Worm (Caenorhabditis elegans) whole organism, L1 larva: ENCODE measurements around the gene R102.11.

ENCODE experiments used
- aly-2 ChIP-seq: fragments of 150-350 bp; optimal IDR thresholded peaks from 2 replicates; lab custom pipeline; 2014; ENCODE audit warnings: missing biosample characterization, missing genetic modification characterization
- ama-1 ChIP-seq: fragments of 150-350 bp; optimal IDR thresholded peaks from 2 replicates; lab custom pipeline; 2014
- ceh-63 ChIP-seq: fragments of 200-800 bp; sonication (Bioruptor generic); optimal IDR thresholded peaks from 2 replicates; lab custom pipeline; 2018; ENCODE audit warnings: mild to moderate bottlenecking, missing genetic modification characterization, missing compliant biosample characterization
- egl-13 ChIP-seq: sonication (generic microtip); optimal IDR thresholded peaks from 2 replicates; lab custom pipeline; 2016; ENCODE audit warnings: missing genotype, missing genetic modification reagents, missing genetic modification characterization, missing compliant biosample characterization
- egl-27 ChIP-seq, 2 experiments: fragments of 150-350 bp in 1 of 2; sonication (generic microtip); optimal IDR thresholded peaks; 3 replicates each; lab custom pipeline; 2017 to 2018; ENCODE audit warnings: missing biosample characterization in 2 of 2, missing genetic modification characterization in 2 of 2, missing genetic modification reagents in 2 of 2
- hpl-2 ChIP-seq: fragments of 150-350 bp; optimal IDR thresholded peaks from 2 replicates; lab custom pipeline; 2014; ENCODE audit warnings: missing biosample characterization, missing genetic modification reagents, missing genetic modification characterization
- irx-1 ChIP-seq: sonication (generic microtip); optimal IDR thresholded peaks from 2 replicates; lab custom pipeline; 2016; ENCODE audit warnings: missing genetic modification characterization, missing compliant biosample characterization
- lin-35 ChIP-seq, 2 experiments: fragments of 150-350 bp; optimal IDR thresholded peaks; 2 replicates each; lab custom pipeline; 2014; ENCODE audit warnings: missing biosample characterization in 2 of 2, missing genetic modification characterization in 2 of 2, missing genetic modification reagents in 2 of 2
- lsy-2 ChIP-seq, 2 experiments: fragments of 150-350 bp; optimal IDR thresholded peaks; 2 replicates each; lab custom pipeline; 2014; ENCODE audit warnings: missing biosample characterization in 2 of 2, missing genetic modification characterization in 2 of 2
- nhr-90 ChIP-seq: sonication (generic microtip); optimal IDR thresholded peaks from 2 replicates; lab custom pipeline; 2016; ENCODE audit warnings: mild to moderate bottlenecking, missing genetic modification characterization, missing compliant biosample characterization; ENCODE audit not compliant: poor library complexity
- snpc-4 ChIP-seq: fragments of 150-350 bp; optimal IDR thresholded peaks from 2 replicates; lab custom pipeline; 2014; ENCODE audit warnings: missing biosample characterization, missing genetic modification characterization

- TF ChIP-seq ceh-63 (GFP tag; lab: Kevin White, UChicago): no peak
- no peak for TF ChIP-seq snpc-4 (tag; lab: Kevin White, UChicago)
- no peak for TF ChIP-seq nhr-90 (tag; lab: Kevin White, UChicago)
- no peak for TF ChIP-seq lsy-2 (tag; optimal IDR thresholded peaks at IDR 0.05; lab: Kevin White, UChicago)
- TF ChIP-seq aly-2 (tag; lab: Kevin White, UChicago): no peak
- no peak for TF ChIP-seq irx-1
- no peak for TF ChIP-seq lin-35 (GFP tag; optimal IDR thresholded peaks at IDR 0.05; lab: Kevin White, UChicago)
- TF ChIP-seq egl-27 (tag; optimal IDR thresholded peaks at IDR 0.05; lab: Kevin White, UChicago): no peak
- no peak for TF ChIP-seq hpl-2 (GFP tag; lab: Kevin White, UChicago)
- no peak for TF ChIP-seq egl-13 (tag; lab: Kevin White, UChicago)
- TF ChIP-seq ama-1 (lab: Kevin White, UChicago): no peak
Observed at ce11 chrIV:10716348-10716747, 16.8 kb upstream of the R102.11 start, which contains the start of gene ncx-3.
